Fruit fly (Drosophila melanogaster): ENCODE results near the gene Osi14.

The Osi14 gene

dm6 chr3R:6298828-6299227 lies at the start of gene Osi14:
Osi14 (plus strand) TSS chr3R:6299128.
- TF ChIP-seq psq (optimal IDR thresholded peaks at IDR 0.05) (no peak), insv (optimal IDR thresholded peaks at IDR 0.05) (no peak), h (optimal IDR thresholded peaks at IDR 0.05) (no peak), Myc (optimal IDR thresholded peaks at IDR 0.05) (no peak), ttk (optimal IDR thresholded peaks at IDR 0.05) (no peak), Sin3A (optimal IDR thresholded peaks at IDR 0.05) (no peak)

- TF ChIP-seq psq (optimal IDR thresholded peaks at IDR 0.05) (no peak), Sin3A (optimal IDR thresholded peaks at IDR 0.05) (no peak), ttk (optimal IDR thresholded peaks at IDR 0.05) (no peak), Myc (optimal IDR thresholded peaks at IDR 0.05) (no peak)
These were observed 46.1 kb upstream of the Osi14 start for dm6 chr3R:6252809-6253208.

- TF ChIP-seq Sin3A (optimal IDR thresholded peaks at IDR 0.05) (no peak), psq (optimal IDR thresholded peaks at IDR 0.05) (no peak)
These were observed 44.5 kb upstream of the Osi14 start for dm6 chr3R:6254438-6254837.

- no peak for TF ChIP-seq h (optimal IDR thresholded peaks at IDR 0.05)
- no peak for TF ChIP-seq psq (optimal IDR thresholded peaks at IDR 0.05)
- TF ChIP-seq ttk (optimal IDR thresholded peaks at IDR 0.05), result no peak
- no peak for TF ChIP-seq insv (optimal IDR thresholded peaks at IDR 0.05)
- no peak for TF ChIP-seq Myc (optimal IDR thresholded peaks at IDR 0.05)
- no peak for TF ChIP-seq Sin3A (optimal IDR thresholded peaks at IDR 0.05)
These were observed 44.1 kb upstream of the Osi14 start, which contains the start of gene Osi8 for dm6 chr3R:6254875-6255274. Osi8 (plus strand) TSS chr3R:6255175.

- TF ChIP-seq insv (optimal IDR thresholded peaks at IDR 0.05) (no peak), h (optimal IDR thresholded peaks at IDR 0.05) (no peak), ttk (optimal IDR thresholded peaks at IDR 0.05) (no peak), psq (optimal IDR thresholded peaks at IDR 0.05) (no peak), Sin3A (optimal IDR thresholded peaks at IDR 0.05) (no peak), Myc (optimal IDR thresholded peaks at IDR 0.05) (no peak)
These were observed 39.1 kb upstream of the Osi14 start, which contains the start of gene Osi9 for dm6 chr3R:6259837-6260236. Osi9 (plus strand) TSS chr3R:6260211.

dm6 chr3R:6263658-6264057 lies 35.3 kb upstream of the Osi14 start, which contains the start of gene Osi10a:
Osi10a (plus strand) TSS chr3R:6263958.
- no peak for TF ChIP-seq insv (optimal IDR thresholded peaks at IDR 0.05)
- no peak for TF ChIP-seq h (optimal IDR thresholded peaks at IDR 0.05)
- TF ChIP-seq Myc (optimal IDR thresholded peaks at IDR 0.05), result no peak
- TF ChIP-seq psq (optimal IDR thresholded peaks at IDR 0.05), result no peak
- TF ChIP-seq Sin3A (optimal IDR thresholded peaks at IDR 0.05), result no peak
- no peak for TF ChIP-seq ttk (optimal IDR thresholded peaks at IDR 0.05)

- no peak for TF ChIP-seq Myc (optimal IDR thresholded peaks at IDR 0.05)
- no peak for TF ChIP-seq ttk (optimal IDR thresholded peaks at IDR 0.05)
- TF ChIP-seq insv (optimal IDR thresholded peaks at IDR 0.05), result no peak
These were observed 33.0 kb upstream of the Osi14 start, which contains the start of gene Osi10b for dm6 chr3R:6265890-6266289. Osi10b (plus strand) TSS chr3R:6266190.

- TF ChIP-seq h (optimal IDR thresholded peaks at IDR 0.05) (no peak), ttk (optimal IDR thresholded peaks at IDR 0.05) (no peak), insv (optimal IDR thresholded peaks at IDR 0.05) (no peak)
These were observed 30.3 kb upstream of the Osi14 start, which contains the start of gene Osi11 for dm6 chr3R:6268657-6269056. Osi11 (minus strand) TSS chr3R:6268757.

- TF ChIP-seq Sin3A (optimal IDR thresholded peaks at IDR 0.05), result no peak
- no peak for TF ChIP-seq Myc (optimal IDR thresholded peaks at IDR 0.05)
- TF ChIP-seq psq (optimal IDR thresholded peaks at IDR 0.05), result no peak
- TF ChIP-seq h (optimal IDR thresholded peaks at IDR 0.05), result no peak
- TF ChIP-seq insv (optimal IDR thresholded peaks at IDR 0.05), result no peak
- TF ChIP-seq ttk (optimal IDR thresholded peaks at IDR 0.05), result no peak
These were observed 28.9 kb upstream of the Osi14 start for dm6 chr3R:6269986-6270385.

- TF ChIP-seq Sin3A (optimal IDR thresholded peaks at IDR 0.05), result no peak
- TF ChIP-seq h (optimal IDR thresholded peaks at IDR 0.05), result no peak
- TF ChIP-seq ttk (optimal IDR thresholded peaks at IDR 0.05), result no peak
- no peak for TF ChIP-seq psq (optimal IDR thresholded peaks at IDR 0.05)
- no peak for TF ChIP-seq insv (optimal IDR thresholded peaks at IDR 0.05)
- no peak for TF ChIP-seq Myc (optimal IDR thresholded peaks at IDR 0.05)
These were observed 20.7 kb upstream of the Osi14 start, which contains the start of gene Osi12 for dm6 chr3R:6278231-6278630. Osi12 (plus strand) TSS chr3R:6278531.

dm6 chr3R:6285100-6285499 lies 13.8 kb upstream of the Osi14 start, which contains the start of gene CG15597:
CG15597 (minus strand) TSS chr3R:6285200.
- TF ChIP-seq ttk (optimal IDR thresholded peaks at IDR 0.05) (no peak), h (optimal IDR thresholded peaks at IDR 0.05) (no peak), Sin3A (optimal IDR thresholded peaks at IDR 0.05) (no peak), Myc (optimal IDR thresholded peaks at IDR 0.05) (no peak), psq (optimal IDR thresholded peaks at IDR 0.05) (no peak), insv (optimal IDR thresholded peaks at IDR 0.05) (no peak)

dm6 chr3R:6287433-6287832 lies 11.5 kb upstream of the Osi14 start, which contains the start of gene CG15594:
CG15594 (plus strand) TSS chr3R:6287733.
- TF ChIP-seq ttk (optimal IDR thresholded peaks at IDR 0.05) (no peak), psq (optimal IDR thresholded peaks at IDR 0.05) (no peak), Sin3A (optimal IDR thresholded peaks at IDR 0.05) (no peak), h (optimal IDR thresholded peaks at IDR 0.05) (no peak), Myc (optimal IDR thresholded peaks at IDR 0.05) (no peak), insv (optimal IDR thresholded peaks at IDR 0.05) (no peak)

dm6 chr3R:6290289-6290688 lies 8.6 kb upstream of the Osi14 start:
- TF ChIP-seq h (optimal IDR thresholded peaks at IDR 0.05) (no peak), insv (optimal IDR thresholded peaks at IDR 0.05) (no peak), Myc (optimal IDR thresholded peaks at IDR 0.05) (no peak), Sin3A (optimal IDR thresholded peaks at IDR 0.05) (no peak), ttk (optimal IDR thresholded peaks at IDR 0.05) (no peak), psq (optimal IDR thresholded peaks at IDR 0.05) (no peak)

Data from Kc167 (cell line).